Fruit fly (Drosophila melanogaster) whole organism, embryonic: ENCODE measurements around the gene CG31294.

ENCODE experiments used
- Ada2b ChIP-seq: fragments of 200-800 bp; sonication (Bioruptor generic); IDR thresholded peaks from 2 replicates; pipeline ENCODE4 v1.3.6; 2022; ENCODE audit warnings: missing biosample characterization, missing genetic modification characterization
- B-H1 ChIP-seq: fragments of 200-800 bp; sonication (Bioruptor generic); IDR thresholded peaks from 3 replicates; pipeline ENCODE4 v1.3.6; 2022; ENCODE audit warnings: missing biosample characterization, missing genetic modification characterization
- CG10321 ChIP-seq: fragments of 200-800 bp; sonication (Bioruptor generic); IDR thresholded peaks from 2 replicates; pipeline ENCODE4 v1.3.6; 2022; ENCODE audit warnings: missing biosample characterization, missing genetic modification characterization
- CG10431 ChIP-seq: fragments of 200-800 bp; sonication (Bioruptor generic); optimal IDR thresholded peaks from 3 replicates; lab custom pipeline; 2018; ENCODE audit warnings: missing biosample characterization, mild to moderate bottlenecking, missing genetic modification characterization
- CG10959 ChIP-seq: fragments of 200-800 bp; sonication (Bioruptor generic); IDR thresholded peaks from 2 replicates; pipeline ENCODE4 v1.3.6; 2022; ENCODE audit warnings: missing biosample characterization, missing genetic modification characterization
- CG11085 ChIP-seq: fragments of 200-800 bp; sonication (Bioruptor generic); IDR thresholded peaks from 2 replicates; pipeline ENCODE4 v1.3.6; 2022; ENCODE audit warnings: missing biosample characterization, missing genetic modification characterization
- CG11560 ChIP-seq: fragments of 200-800 bp; sonication (Bioruptor generic); IDR thresholded peaks from 3 replicates; pipeline ENCODE4 v1.3.6; 2022; ENCODE audit warnings: missing biosample characterization, missing genetic modification characterization
- CG15479 ChIP-seq: fragments of 200-800 bp; sonication (Bioruptor generic); optimal IDR thresholded peaks from 3 replicates; lab custom pipeline; 2019; ENCODE audit warnings: missing biosample characterization, mild to moderate bottlenecking, missing genetic modification characterization, moderate library complexity
- CG1647 ChIP-seq: fragments of 200-800 bp; sonication (Bioruptor generic); optimal IDR thresholded peaks from 3 replicates; lab custom pipeline; 2016; ENCODE audit warnings: missing biosample characterization, missing genetic modification characterization
- CG16779 ChIP-seq: fragments of 200-800 bp; sonication (Bioruptor generic); IDR thresholded peaks from 2 replicates; pipeline ENCODE4 v1.3.6; 2022; ENCODE audit warnings: missing biosample characterization, missing genetic modification characterization
- CG16815 ChIP-seq: fragments of 200-800 bp; sonication (Bioruptor generic); optimal IDR thresholded peaks from 3 replicates; lab custom pipeline; 2017; ENCODE audit warnings: missing biosample characterization, mild to moderate bottlenecking, missing genetic modification characterization
- CG16863 ChIP-seq: fragments of 200-800 bp; sonication (Bioruptor generic); optimal IDR thresholded peaks from 3 replicates; lab custom pipeline; 2016; ENCODE audit warnings: missing biosample characterization, missing genetic modification characterization
- CG17912 ChIP-seq: fragments of 200-800 bp; sonication (Bioruptor generic); optimal IDR thresholded peaks from 2 replicates; lab custom pipeline; 2018; ENCODE audit warnings: missing biosample characterization, mild to moderate bottlenecking, missing genetic modification characterization
- CG2116 ChIP-seq: fragments of 200-800 bp; sonication (Bioruptor generic); optimal IDR thresholded peaks from 3 replicates; lab custom pipeline; 2018; ENCODE audit warnings: missing biosample characterization, mild to moderate bottlenecking, missing genetic modification characterization
- CG3065 ChIP-seq: fragments of 200-800 bp; sonication (Bioruptor generic); optimal IDR thresholded peaks from 2 replicates; lab custom pipeline; 2016; ENCODE audit warnings: missing biosample characterization, missing genetic modification characterization
- CG32767 ChIP-seq: fragments of 200-800 bp; sonication (Bioruptor generic); IDR thresholded peaks from 2 replicates; pipeline ENCODE4 v1.3.6; 2022; ENCODE audit warnings: missing biosample characterization, missing genetic modification characterization
- CG32772 ChIP-seq: fragments of 200-800 bp; sonication (Bioruptor generic); IDR thresholded peaks from 2 replicates; pipeline ENCODE4 v1.3.6; 2022; ENCODE audit warnings: missing biosample characterization, missing genetic modification characterization
- CG34224 ChIP-seq: fragments of 200-800 bp; sonication (Bioruptor generic); IDR thresholded peaks from 3 replicates; pipeline ENCODE4 v1.3.6; 2022; ENCODE audit warnings: missing biosample characterization, missing genetic modification characterization; ENCODE audit not compliant: partially characterized antibody
- CG4282 ChIP-seq: fragments of 200-800 bp; sonication (Bioruptor generic); optimal IDR thresholded peaks from 2 replicates; lab custom pipeline; 2016; ENCODE audit warnings: missing biosample characterization, missing genetic modification characterization
- CG8290 ChIP-seq, 3 experiments: fragments of 200-800 bp; sonication (Bioruptor generic); optimal IDR thresholded peaks; 2 replicates each; lab custom pipeline; 2016 to 2019; ENCODE audit warnings: missing biosample characterization in 3 of 3, missing genetic modification characterization in 3 of 3, mild to moderate bottlenecking in 2 of 3, moderate library complexity in 1 of 3
- CG9932 ChIP-seq: fragments of 200-800 bp; sonication (Bioruptor generic); IDR thresholded peaks from 2 replicates; pipeline ENCODE4 v1.3.6; 2022; ENCODE audit warnings: missing biosample characterization, missing genetic modification characterization
- Dad ChIP-seq: fragments of 200-800 bp; sonication (Bioruptor generic); optimal IDR thresholded peaks from 3 replicates; lab custom pipeline; 2016; ENCODE audit warnings: missing biosample characterization, missing genetic modification characterization
- Doc2 ChIP-seq: fragments of 200-800 bp; sonication (Bioruptor generic); IDR thresholded peaks from 2 replicates; pipeline ENCODE4 v1.3.6; 2022; ENCODE audit warnings: missing biosample characterization, missing genetic modification characterization
- Lim3 ChIP-seq: fragments of 200-800 bp; sonication (Bioruptor generic); IDR thresholded peaks from 2 replicates; pipeline ENCODE4 v1.3.6; 2022; ENCODE audit warnings: missing biosample characterization, missing genetic modification characterization
- Med ChIP-seq: fragments of 200-800 bp; sonication (Bioruptor generic); peaks from one replicate; lab custom pipeline; 2016; ENCODE audit warnings: missing biosample characterization, missing genetic modification characterization, mild to moderate bottlenecking, inconsistent platforms, moderate library complexity
- NK7.1 ChIP-seq: fragments of 200-800 bp; sonication (Bioruptor generic); optimal IDR thresholded peaks from 3 replicates; lab custom pipeline; 2016; ENCODE audit warnings: missing biosample characterization, missing genetic modification characterization
- Neu2 ChIP-seq: fragments of 200-800 bp; sonication (Bioruptor generic); optimal IDR thresholded peaks from 3 replicates; lab custom pipeline; 2016; ENCODE audit warnings: missing biosample characterization, missing genetic modification characterization, borderline replicate concordance
- Nf-YA ChIP-seq: fragments of 200-800 bp; sonication (Bioruptor generic); IDR thresholded peaks from 2 replicates; pipeline ENCODE4 v1.3.6; 2022; ENCODE audit warnings: missing biosample characterization, missing genetic modification characterization
- PHDP ChIP-seq: fragments of 200-800 bp; sonication (Bioruptor generic); optimal IDR thresholded peaks from 3 replicates; lab custom pipeline; 2018; ENCODE audit warnings: missing biosample characterization, mild to moderate bottlenecking, missing genetic modification characterization, moderate library complexity
- Ptx1 ChIP-seq: fragments of 200-800 bp; sonication (Bioruptor generic); IDR thresholded peaks from 2 replicates; pipeline ENCODE4 v1.3.6; 2022; ENCODE audit warnings: missing biosample characterization, missing genetic modification characterization
- ab ChIP-seq: fragments of 200-800 bp; sonication (Bioruptor generic); optimal IDR thresholded peaks from 2 replicates; lab custom pipeline; 2016; ENCODE audit warnings: missing biosample characterization, missing genetic modification characterization
- chif ChIP-seq, 2 experiments: fragments of 200-800 bp; sonication (Bioruptor generic); optimal IDR thresholded peaks; 3 replicates each; lab custom pipeline; 2016; ENCODE audit warnings: missing biosample characterization in 2 of 2, missing genetic modification characterization in 2 of 2
- chinmo ChIP-seq: fragments of 200-800 bp; sonication (Bioruptor generic); IDR thresholded peaks from 4 replicates; pipeline ENCODE4 v1.3.6; 2022; ENCODE audit warnings: missing biosample characterization, missing genetic modification characterization; ENCODE audit not compliant: partially characterized antibody
- dysf ChIP-seq: fragments of 200-800 bp; sonication (Bioruptor generic); IDR thresholded peaks from 3 replicates; pipeline ENCODE4 v1.3.6; 2022; ENCODE audit warnings: missing biosample characterization, missing genetic modification characterization
- gce ChIP-seq: fragments of 200-800 bp; sonication (Bioruptor generic); IDR thresholded peaks from 3 replicates; pipeline ENCODE4 v1.3.6; 2022; ENCODE audit warnings: missing biosample characterization, missing genetic modification characterization
- inv ChIP-seq: fragments of 200-800 bp; sonication (Bioruptor generic); IDR thresholded peaks from 2 replicates; pipeline ENCODE4 v1.3.6; 2022; ENCODE audit warnings: missing biosample characterization, missing genetic modification characterization; ENCODE audit not compliant: partially characterized antibody
- knrl ChIP-seq: fragments of 200-800 bp; sonication (Bioruptor generic); IDR thresholded peaks from 3 replicates; pipeline ENCODE4 v1.3.6; 2022; ENCODE audit warnings: missing biosample characterization, missing genetic modification characterization; ENCODE audit not compliant: partially characterized antibody
- mld ChIP-seq: fragments of 200-800 bp; sonication (Bioruptor generic); IDR thresholded peaks from 3 replicates; pipeline ENCODE4 v1.3.6; 2022; ENCODE audit warnings: missing biosample characterization, missing genetic modification characterization; ENCODE audit not compliant: partially characterized antibody
- nerfin-1 ChIP-seq: fragments of 200-800 bp; sonication (Bioruptor generic); optimal IDR thresholded peaks from 3 replicates; lab custom pipeline; 2019; ENCODE audit warnings: missing biosample characterization, mild to moderate bottlenecking, missing genetic modification characterization, moderate library complexity
- pnt ChIP-seq: fragments of 200-800 bp; sonication (Bioruptor generic); optimal IDR thresholded peaks from 3 replicates; lab custom pipeline; 2016; ENCODE audit warnings: missing biosample characterization, missing genetic modification characterization
- pzg ChIP-seq: fragments of 200-800 bp; sonication (Bioruptor generic); optimal IDR thresholded peaks from 3 replicates; lab custom pipeline; 2018; ENCODE audit warnings: missing biosample characterization, mild to moderate bottlenecking, missing genetic modification characterization, moderate library complexity
- rib ChIP-seq: fragments of 200-800 bp; sonication (Bioruptor generic); IDR thresholded peaks from 2 replicates; pipeline ENCODE4 v1.3.6; 2022; ENCODE audit warnings: missing biosample characterization, missing genetic modification characterization
- sc ChIP-seq, 3 experiments: fragments of >200 bp in 2 of 3; fragments of 200-800 bp in 1 of 3; sonication (Bioruptor generic) in 1 of 3; optimal IDR thresholded peaks; 2 replicates in 2 of 3; 3 replicates in 1 of 3; lab custom pipeline; 2017; ENCODE audit warnings: mild to moderate bottlenecking in 1 of 3, missing biosample characterization in 1 of 3, missing genetic modification characterization in 1 of 3, missing genetic modification reagents in 1 of 3
- slp2 ChIP-seq: fragments of 200-800 bp; sonication (Bioruptor generic); optimal IDR thresholded peaks from 2 replicates; lab custom pipeline; 2016; ENCODE audit warnings: missing biosample characterization, missing genetic modification characterization
- sna ChIP-seq: fragments of 200-800 bp; sonication (Bioruptor generic); IDR thresholded peaks from 2 replicates; pipeline ENCODE4 v1.3.6; 2022; ENCODE audit warnings: missing biosample characterization, missing genetic modification characterization; ENCODE audit not compliant: partially characterized antibody
- ssp ChIP-seq: fragments of 200-800 bp; sonication (Bioruptor generic); IDR thresholded peaks from 2 replicates; pipeline ENCODE4 v1.3.6; 2022; ENCODE audit warnings: missing biosample characterization, missing genetic modification characterization
- sug ChIP-seq: fragments of 200-800 bp; optimal IDR thresholded peaks from 2 replicates; lab custom pipeline; 2019; ENCODE audit warnings: missing biosample characterization, mild to moderate bottlenecking, missing genetic modification characterization, moderate library complexity
- yki ChIP-seq: fragments of >200 bp; optimal IDR thresholded peaks from 3 replicates; lab custom pipeline; 2018
- z ChIP-seq: fragments of 200-800 bp; sonication (Bioruptor generic); IDR thresholded peaks from 3 replicates; pipeline ENCODE4 v1.3.6; 2022; ENCODE audit warnings: missing biosample characterization, missing genetic modification characterization

The CG31294 gene

dm6 chr3R:15666900-15667507 lies 49.4 kb downstream of the CG31294 start (continued):
- no peak for TF ChIP-seq sc (optimal IDR thresholded peaks at IDR 0.05; lab: Kevin White, UChicago)
- TF ChIP-seq sc (GFP tag; optimal IDR thresholded peaks at IDR 0.05; lab: Kevin White, UChicago), result no peak
- no peak for TF ChIP-seq NK7.1 (GFP tag; lab: Kevin White, UChicago)
- TF ChIP-seq dysf (GFP tag; lab: Robert Waterston, UW), result no peak
- TF ChIP-seq CG11560 (tag; lab: Robert Waterston, UW), result no peak
- TF ChIP-seq Ada2b (GFP tag; lab: Robert Waterston, UW), result no peak
- no peak for TF ChIP-seq CG15479 (GFP tag; lab: Kevin White, UChicago)
- no peak for TF ChIP-seq CG3065
- no peak for TF ChIP-seq gce (GFP tag; lab: Robert Waterston, UW)
- no peak for TF ChIP-seq Ptx1 (GFP tag; lab: Robert Waterston, UW)
- no peak for TF ChIP-seq CG2116 (GFP tag; lab: Kevin White, UChicago)
- no peak for TF ChIP-seq CG11085
- no peak for TF ChIP-seq CG4282
- TF ChIP-seq nerfin-1 (tag; lab: Kevin White, UChicago), result no peak

- TF ChIP-seq PHDP (peak; percentile 7), Doc2 (GFP tag; lab: Robert Waterston, UW) (no peak), Med (GFP tag; lab: Kevin White, UChicago) (peak; percentile 85), CG17912 (GFP tag; lab: Kevin White, UChicago) (no peak), CG16815 (GFP tag; lab: Kevin White, UChicago) (no peak), CG8290 (GFP tag; optimal IDR thresholded peaks at IDR 0.05; lab: Kevin White, UChicago) (peak; percentile 15), CG8290 (tag; optimal IDR thresholded peaks at IDR 0.05; lab: Kevin White, UChicago) (peak in 1 of 2 experiments; percentile 53), CG10959 (GFP tag; lab: Robert Waterston, UW) (no peak), rib (GFP tag; lab: Robert Waterston, UW) (0 out of 2 replicates have a peak, but pooled peaks have one; percentile 19), CG16779 (GFP tag; lab: Robert Waterston, UW) (no peak), B-H1 (no peak), Nf-YA (GFP tag; lab: Robert Waterston, UW) (no peak), mld (GFP tag; lab: Robert Waterston, UW) (peak; percentile 64; the same call in 1 of the 3 replicates), z (GFP tag; lab: Robert Waterston, UW) (peak; percentile 80), CG32767 (GFP tag; lab: Robert Waterston, UW) (no peak), Dad (GFP tag; lab: Kevin White, UChicago) (no peak), chif (GFP tag; optimal IDR thresholded peaks at IDR 0.05; lab: Kevin White, UChicago) (peak in 1 of 2 experiments; percentile 48), inv (no peak), Lim3 (GFP tag; lab: Robert Waterston, UW) (no peak), ssp (GFP tag; lab: Robert Waterston, UW) (no peak), chinmo (GFP tag; lab: Robert Waterston, UW) (peak; percentile 86; the same call in 3 of the 4 replicates), NK7.1 (GFP tag; lab: Kevin White, UChicago) (no peak), CG10321 (GFP tag; lab: Robert Waterston, UW) (no peak), CG16863 (GFP tag; lab: Kevin White, UChicago) (no peak), CG10431 (no peak), slp2 (GFP tag; lab: Kevin White, UChicago) (no peak), sna (GFP tag; lab: Robert Waterston, UW) (0 out of 2 replicates have a peak, but pooled peaks have one; percentile 32), CG32772 (no peak), pzg (no peak), sug (tag; lab: Kevin White, UChicago) (no peak), CG9932 (GFP tag; lab: Robert Waterston, UW) (no peak), yki (lab: Kevin White, UChicago) (no peak), Neu2 (GFP tag; lab: Kevin White, UChicago) (no peak), CG1647 (GFP tag; lab: Kevin White, UChicago) (no peak), ab (no peak), CG34224 (GFP tag; lab: Robert Waterston, UW) (no peak), knrl (no peak), pnt (GFP tag; lab: Kevin White, UChicago) (no peak)
These were observed 50.4 kb downstream of the CG31294 start, which contains the start of gene pxb for dm6 chr3R:15665962-15666361. pxb (plus strand) TSS chr3R:15666183.
